Fruit fly (Drosophila melanogaster): ENCODE measurements around the gene CG45487.

dm6 chrX:19878342-19879204, 36.5 kb downstream of the CG45487 start:
- no peak for TF ChIP-seq Myc (optimal IDR thresholded peaks at IDR 0.05)
- TF ChIP-seq psq (optimal IDR thresholded peaks at IDR 0.05), result no peak
- TF ChIP-seq h (optimal IDR thresholded peaks at IDR 0.05), result no peak

All from Kc167 (cell line).